Worm (Caenorhabditis elegans) whole organism, young adult: ENCODE results near the gene far-7.

Source experiments
- B0019.2 ChIP-seq: fragments of 200-800 bp; sonication (Bioruptor generic); conservative IDR thresholded peaks from 2 replicates; pipeline ENCODE4 v1.3.6; 2022; ENCODE audit warnings: missing genetic modification reagents, missing genetic modification characterization, missing compliant biosample characterization
- B0261.1 ChIP-seq: sonication (generic microtip); optimal IDR thresholded peaks from 2 replicates; lab custom pipeline; 2016; ENCODE audit warnings: mild to moderate bottlenecking, missing genetic modification characterization, moderate library complexity, missing compliant biosample characterization
- D2030.7 ChIP-seq: fragments of 200-800 bp; sonication (Bioruptor generic); IDR thresholded peaks from 2 replicates; pipeline ENCODE4 v1.3.6; 2022; ENCODE audit warnings: missing genetic modification reagents, missing genetic modification characterization, missing compliant biosample characterization
- T26A5.8 ChIP-seq: sonication (generic microtip); optimal IDR thresholded peaks from 2 replicates; lab custom pipeline; 2016; ENCODE audit warnings: missing genetic modification characterization, missing compliant biosample characterization
- Y56A3A.18 ChIP-seq: fragments of 200-800 bp; sonication (Bioruptor generic); IDR thresholded peaks from 2 replicates; pipeline ENCODE4 v1.3.6; 2022; ENCODE audit warnings: missing genetic modification reagents, missing genetic modification characterization, missing compliant biosample characterization
- Y79H2A.3 ChIP-seq: fragments of 200-800 bp; sonication (Bioruptor generic); conservative IDR thresholded peaks from 2 replicates; pipeline ENCODE4 v1.3.6; 2022; ENCODE audit warnings: missing genetic modification reagents, missing genetic modification characterization, missing compliant biosample characterization
- Y95B8A.8 ChIP-seq: fragments of 200-800 bp; sonication (Bioruptor generic); IDR thresholded peaks from 2 replicates; pipeline ENCODE4 v1.3.6; 2022; ENCODE audit warnings: missing genetic modification reagents, missing genetic modification characterization, missing compliant biosample characterization
- atf-7 ChIP-seq: sonication (generic microtip); optimal IDR thresholded peaks from 2 replicates; lab custom pipeline; 2017; ENCODE audit warnings: mild to moderate bottlenecking, missing genetic modification characterization, missing compliant biosample characterization
- athp-1 ChIP-seq: sonication (generic microtip); optimal IDR thresholded peaks from 2 replicates; lab custom pipeline; 2017; ENCODE audit warnings: mild to moderate bottlenecking, missing genetic modification characterization, missing compliant biosample characterization
- attf-3 ChIP-seq: fragments of 200-800 bp; sonication (Bioruptor generic); conservative IDR thresholded peaks from 2 replicates; pipeline ENCODE4 v1.3.6; 2022; ENCODE audit warnings: missing genetic modification reagents, missing genetic modification characterization, missing compliant biosample characterization
- bed-1 ChIP-seq: fragments of 200-800 bp; sonication (Bioruptor generic); IDR thresholded peaks from 2 replicates; pipeline ENCODE4 v1.3.6; 2022; ENCODE audit warnings: missing genetic modification reagents, missing genetic modification characterization, missing compliant biosample characterization
- bed-2 ChIP-seq: fragments of 200-800 bp; sonication (Bioruptor generic); IDR thresholded peaks from 2 replicates; pipeline ENCODE4 v1.3.6; 2022; ENCODE audit warnings: missing genetic modification reagents, missing genetic modification characterization, missing compliant biosample characterization
- ccch-3 ChIP-seq: fragments of 200-800 bp; sonication (Bioruptor generic); optimal IDR thresholded peaks from 2 replicates; lab custom pipeline; 2018; ENCODE audit warnings: mild to moderate bottlenecking, missing genetic modification characterization, missing compliant biosample characterization
- ceh-27 ChIP-seq: fragments of 200-800 bp; sonication (Bioruptor generic); optimal IDR thresholded peaks from 2 replicates; lab custom pipeline; 2018; ENCODE audit warnings: mild to moderate bottlenecking, missing genetic modification characterization, moderate library complexity, missing compliant biosample characterization
- ceh-79 ChIP-seq: sonication (generic microtip); optimal IDR thresholded peaks from 2 replicates; lab custom pipeline; 2017; ENCODE audit warnings: mild to moderate bottlenecking, missing genetic modification characterization, missing compliant biosample characterization
- die-1 ChIP-seq: sonication (generic microtip); optimal IDR thresholded peaks from 2 replicates; lab custom pipeline; 2016; ENCODE audit warnings: missing genotype, mild to moderate bottlenecking, missing genetic modification characterization, missing compliant biosample characterization
- dpl-1 ChIP-seq: fragments of 150-350 bp; optimal IDR thresholded peaks from 2 replicates; lab custom pipeline; 2014; ENCODE audit warnings: missing biosample characterization, missing genetic modification reagents, missing genetic modification characterization
- hlh-12 ChIP-seq: sonication (generic microtip); optimal IDR thresholded peaks from 2 replicates; lab custom pipeline; 2016; ENCODE audit warnings: missing genetic modification characterization, missing compliant biosample characterization
- hmg-1.2 ChIP-seq: fragments of 200-800 bp; sonication (Bioruptor generic); IDR thresholded peaks from 2 replicates; pipeline ENCODE4 v1.3.6; 2022; ENCODE audit warnings: missing genetic modification reagents, missing genetic modification characterization, missing compliant biosample characterization
- hrde-1 ChIP-seq: sonication (generic microtip); optimal IDR thresholded peaks from 2 replicates; lab custom pipeline; 2016; ENCODE audit warnings: missing genetic modification characterization, mild to moderate bottlenecking, missing compliant biosample characterization, moderate library complexity, missing genotype, missing genetic modification reagents, borderline replicate concordance
- let-526 ChIP-seq: fragments of 200-800 bp; sonication (Bioruptor generic); IDR thresholded peaks from 2 replicates; pipeline ENCODE4 v1.3.6; 2022; ENCODE audit warnings: missing genetic modification reagents, missing genetic modification characterization, missing compliant biosample characterization
- lin-54 ChIP-seq: fragments of 200-800 bp; sonication (Bioruptor generic); optimal IDR thresholded peaks from 2 replicates; lab custom pipeline; 2018; ENCODE audit warnings: mild to moderate bottlenecking, missing genetic modification characterization, missing compliant biosample characterization
- lir-1 ChIP-seq: fragments of 200-800 bp; sonication (Bioruptor generic); conservative IDR thresholded peaks from 2 replicates; pipeline ENCODE4 v1.3.6; 2022; ENCODE audit warnings: missing genetic modification reagents, missing genetic modification characterization, missing compliant biosample characterization
- lsl-1 ChIP-seq: fragments of 200-800 bp; sonication (Bioruptor generic); optimal IDR thresholded peaks from 2 replicates; lab custom pipeline; 2018; ENCODE audit warnings: mild to moderate bottlenecking, missing genetic modification characterization, moderate library complexity, missing compliant biosample characterization
- madf-10 ChIP-seq: sonication (generic microtip); optimal IDR thresholded peaks from 2 replicates; lab custom pipeline; 2016; ENCODE audit warnings: mild to moderate bottlenecking, missing genetic modification characterization, missing compliant biosample characterization
- madf-3 ChIP-seq: fragments of 200-800 bp; sonication (Bioruptor generic); IDR thresholded peaks from 2 replicates; pipeline ENCODE4 v1.3.6; 2022; ENCODE audit warnings: missing genetic modification reagents, missing genetic modification characterization, missing compliant biosample characterization
- madf-6 ChIP-seq: fragments of 200-800 bp; sonication (Bioruptor generic); IDR thresholded peaks from 2 replicates; pipeline ENCODE4 v1.3.6; 2022; ENCODE audit warnings: missing genetic modification reagents, missing genetic modification characterization, missing compliant biosample characterization
- madf-8 ChIP-seq: fragments of 200-800 bp; sonication (Bioruptor generic); conservative IDR thresholded peaks from 2 replicates; pipeline ENCODE4 v1.3.6; 2022; ENCODE audit warnings: missing genetic modification reagents, missing genetic modification characterization, missing compliant biosample characterization
- mel-28 ChIP-seq: sonication (generic microtip); optimal IDR thresholded peaks from 2 replicates; lab custom pipeline; 2016; ENCODE audit warnings: borderline replicate concordance, mild to moderate bottlenecking, missing genetic modification characterization, missing compliant biosample characterization
- nfya-2 ChIP-seq: fragments of 200-800 bp; sonication (Bioruptor generic); IDR thresholded peaks from 2 replicates; pipeline ENCODE4 v1.3.6; 2022; ENCODE audit warnings: missing genetic modification reagents, missing genetic modification characterization, missing compliant biosample characterization
- nhr-179 ChIP-seq: sonication (generic microtip); optimal IDR thresholded peaks from 2 replicates; lab custom pipeline; 2016; ENCODE audit warnings: mild to moderate bottlenecking, missing genetic modification characterization, missing compliant biosample characterization
- pha-4 ChIP-seq: fragments of 150-350 bp; sonication (generic microtip); optimal IDR thresholded peaks from 2 replicates; lab custom pipeline; 2014; ENCODE audit warnings: missing biosample characterization, missing genetic modification reagents, missing genetic modification characterization
- snpc-1.3 ChIP-seq: sonication (generic microtip); optimal IDR thresholded peaks from 2 replicates; lab custom pipeline; 2017; ENCODE audit warnings: missing genetic modification characterization, mild to moderate bottlenecking, missing compliant biosample characterization, antibody characterized with exemption, moderate library complexity, missing genotype, missing genetic modification reagents; ENCODE audit not compliant: insufficient read depth
- tbx-9 ChIP-seq: sonication (generic microtip); optimal IDR thresholded peaks from 2 replicates; lab custom pipeline; 2016; ENCODE audit warnings: borderline replicate concordance, missing genetic modification characterization, inconsistent platforms, missing compliant biosample characterization
- zim-3 ChIP-seq: sonication (generic microtip); optimal IDR thresholded peaks from 2 replicates; lab custom pipeline; 2017; ENCODE audit warnings: mild to moderate bottlenecking, missing genetic modification characterization, moderate library complexity, missing compliant biosample characterization
- ztf-25 ChIP-seq: fragments of 200-800 bp; sonication (Bioruptor generic); IDR thresholded peaks from 2 replicates; pipeline ENCODE4 v1.3.6; 2022; ENCODE audit warnings: missing genetic modification reagents, missing genetic modification characterization, missing compliant biosample characterization

far-7 gene

ce11 chrII:290282-290681 lies 29.3 kb upstream of the far-7 start, which contains the start of gene djr-1.1:
djr-1.1 (plus strand) TSS chrII:290582.
- TF ChIP-seq zim-3 (tag; lab: Kevin White, UChicago) (no peak), lin-54 (no peak), ztf-25 (no peak), B0261.1 (tag; lab: Kevin White, UChicago) (no peak), pha-4 (no peak), bed-1 (GFP tag; lab: Robert Waterston, UW) (no peak), ccch-3 (no peak), hrde-1 (tag; lab: Kevin White, UChicago) (no peak), athp-1 (no peak), D2030.7 (no peak), tbx-9 (tag; lab: Kevin White, UChicago) (no peak), lir-1 (GFP tag; lab: Robert Waterston, UW) (no peak), Y56A3A.18 (GFP tag; lab: Robert Waterston, UW) (no peak), T26A5.8 (tag; lab: Kevin White, UChicago) (no peak), hmg-1.2 (GFP tag; lab: Robert Waterston, UW) (no peak), mel-28 (no peak), madf-6 (GFP tag; lab: Robert Waterston, UW) (no peak), bed-2 (GFP tag; lab: Robert Waterston, UW) (no peak), ceh-27 (GFP tag; lab: Kevin White, UChicago) (no peak)

DNA sequence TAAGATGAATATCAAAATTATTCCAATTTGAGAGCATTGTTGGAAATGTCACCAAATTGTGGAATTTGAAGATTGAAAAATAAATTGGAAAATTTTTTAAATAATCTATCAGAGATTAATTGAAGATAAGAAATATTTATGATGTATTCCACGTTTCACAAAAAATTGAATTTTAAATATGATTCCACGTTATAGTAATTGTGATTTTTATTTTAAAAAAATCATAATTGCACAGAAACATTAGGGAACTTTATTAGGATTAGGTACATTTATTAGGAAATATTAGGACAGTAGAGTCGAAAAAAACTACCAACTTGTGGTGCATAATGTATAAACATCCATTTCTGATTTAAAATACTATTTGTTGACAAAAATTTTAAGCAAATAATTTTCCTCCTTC lies 25.0 kb upstream of the far-7 start, which contains the start of gene B0432.11:
Gene B0432.11 (minus strand): TSS at position 101 of the 400 bp plus-strand sequence.
- no peak for TF ChIP-seq ccch-3

DNA sequence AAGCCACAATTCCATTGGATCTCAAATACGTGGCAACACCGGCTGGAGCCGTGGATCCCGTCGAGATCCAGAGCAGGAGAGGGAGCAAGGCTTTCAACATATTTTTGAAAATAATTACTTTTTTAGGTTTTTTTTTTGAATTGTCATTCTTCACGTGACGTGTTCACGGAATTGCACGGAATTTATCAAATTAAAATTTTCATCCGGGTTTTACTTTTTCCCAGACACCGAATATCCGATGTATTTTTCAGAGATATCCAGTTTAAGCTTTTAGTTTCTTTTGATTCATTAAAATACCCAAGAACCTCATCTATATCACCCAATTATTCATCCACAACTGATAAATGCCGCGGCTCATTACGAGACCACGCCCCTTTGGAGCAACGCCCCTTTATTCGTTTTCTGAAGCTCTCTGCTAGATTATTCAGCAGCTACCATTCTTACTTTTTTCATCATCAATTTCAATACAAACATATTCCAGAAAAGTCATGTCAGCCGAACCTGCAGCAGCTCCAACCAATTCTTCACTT lies 22.6 kb upstream of the far-7 start, which contains the start of the genes clec-117 and B0432.1:
Gene clec-117 (minus strand): TSS at position 101 of the 530 bp plus-strand sequence.
Gene B0432.1 (plus strand): TSS at position 480 of the 530 bp plus-strand sequence.
- no peak for TF ChIP-seq attf-3
- no peak for TF ChIP-seq lsl-1 (GFP tag; lab: Kevin White, UChicago)
- TF ChIP-seq snpc-1.3 (tag; lab: Kevin White, UChicago): no peak
- no peak for TF ChIP-seq lin-54
- TF ChIP-seq hlh-12: no peak
- TF ChIP-seq dpl-1 (GFP tag; lab: Kevin White, UChicago): no peak
- no peak for TF ChIP-seq atf-7
- no peak for TF ChIP-seq nfya-2 (GFP tag; lab: Robert Waterston, UW)
- TF ChIP-seq madf-3 (GFP tag; lab: Robert Waterston, UW): no peak
- TF ChIP-seq B0019.2 (GFP tag; lab: Robert Waterston, UW): no peak
- TF ChIP-seq Y95B8A.8 (GFP tag; lab: Robert Waterston, UW): no peak
- no peak for TF ChIP-seq madf-8 (GFP tag; lab: Robert Waterston, UW)
- no peak for TF ChIP-seq let-526 (GFP tag; lab: Robert Waterston, UW)
- TF ChIP-seq ceh-79 (tag; lab: Kevin White, UChicago): no peak
- TF ChIP-seq nhr-179 (tag; lab: Kevin White, UChicago): no peak
- no peak for TF ChIP-seq die-1 (tag; lab: Kevin White, UChicago)
- TF ChIP-seq madf-10: no peak
- TF ChIP-seq Y79H2A.3 (GFP tag; lab: Robert Waterston, UW): no peak
